Fruit fly (Drosophila melanogaster) whole organism, prepupa: Measurements from ENCODE around the gene CG31064.

ENCODE experiments used
- Blimp-1 ChIP-seq: fragments of 200-800 bp; sonication (Bioruptor generic); optimal IDR thresholded peaks from 3 replicates; lab custom pipeline; 2017; ENCODE audit warnings: missing biosample characterization, missing genetic modification characterization, mild to moderate bottlenecking, moderate library complexity, missing genetic modification reagents
- CG1621 ChIP-seq: fragments of 200-800 bp; sonication (Bioruptor generic); optimal IDR thresholded peaks from 3 replicates; lab custom pipeline; 2018; ENCODE audit warnings: missing biosample characterization, mild to moderate bottlenecking, missing genetic modification characterization
- CG4318 ChIP-seq: fragments of 200-800 bp; sonication (Bioruptor generic); optimal IDR thresholded peaks from 3 replicates; lab custom pipeline; 2017; ENCODE audit warnings: missing biosample characterization, mild to moderate bottlenecking, missing genetic modification characterization
- CG6792 ChIP-seq: fragments of 200-800 bp; sonication (Bioruptor generic); optimal IDR thresholded peaks from 3 replicates; lab custom pipeline; 2016; ENCODE audit warnings: missing biosample characterization, missing genetic modification characterization
- CG8119 ChIP-seq: fragments of 200-800 bp; sonication (Bioruptor generic); IDR thresholded peaks from 3 replicates; pipeline ENCODE4 v1.3.6; 2022; ENCODE audit warnings: missing biosample characterization, missing genetic modification characterization
- Eip75B ChIP-seq: fragments of 200-800 bp; sonication (Bioruptor generic); optimal IDR thresholded peaks from 3 replicates; lab custom pipeline; 2016; ENCODE audit warnings: missing biosample characterization, missing genetic modification characterization
- Eip78C ChIP-seq: fragments of 200-800 bp; sonication (Bioruptor generic); peaks from one replicate; lab custom pipeline; 2016; ENCODE audit warnings: missing biosample characterization, missing genetic modification characterization
- Hr39 ChIP-seq: fragments of 200-800 bp; sonication (Bioruptor generic); optimal IDR thresholded peaks from 2 replicates; lab custom pipeline; 2016; ENCODE audit warnings: missing biosample characterization, missing genetic modification characterization
- esn ChIP-seq: fragments of 200-800 bp; sonication (Bioruptor generic); optimal IDR thresholded peaks from 2 replicates; lab custom pipeline; 2016; ENCODE audit warnings: missing biosample characterization, mild to moderate bottlenecking, missing genetic modification characterization, moderate library complexity
- fd85E ChIP-seq: fragments of 200-800 bp; sonication (Bioruptor generic); optimal IDR thresholded peaks from 3 replicates; lab custom pipeline; 2016; ENCODE audit warnings: missing biosample characterization, missing genetic modification characterization
- topi ChIP-seq: fragments of 200-800 bp; sonication (Bioruptor generic); optimal IDR thresholded peaks from 3 replicates; lab custom pipeline; 2016; ENCODE audit warnings: missing biosample characterization, missing genetic modification characterization
- vri ChIP-seq: fragments of 200-800 bp; sonication (Bioruptor generic); optimal IDR thresholded peaks from 3 replicates; lab custom pipeline; 2016; ENCODE audit warnings: missing biosample characterization, mild to moderate bottlenecking, missing genetic modification characterization

- TF ChIP-seq fd85E (GFP tag; lab: Kevin White, UChicago), result no peak
- TF ChIP-seq Eip75B (GFP tag; lab: Kevin White, UChicago), result no peak
- no peak for TF ChIP-seq esn (GFP tag; lab: Kevin White, UChicago)
- no peak for TF ChIP-seq CG8119 (GFP tag; lab: Robert Waterston, UW)
- TF ChIP-seq topi (GFP tag; lab: Kevin White, UChicago), result no peak
- TF ChIP-seq CG6792 (GFP tag; lab: Kevin White, UChicago), result no peak
- TF ChIP-seq vri (GFP tag; lab: Kevin White, UChicago), result no peak
- TF ChIP-seq Blimp-1, result no peak
- TF ChIP-seq Eip78C (GFP tag; lab: Kevin White, UChicago), result no peak
- no peak for TF ChIP-seq Hr39 (GFP tag; lab: Kevin White, UChicago)
- TF ChIP-seq CG1621 (tag; lab: Kevin White, UChicago), result no peak
- no peak for TF ChIP-seq CG4318 (GFP tag; lab: Kevin White, UChicago)
Measured at dm6 chr3R:27218814-27219213, 20.1 kb downstream of the CG31064 start.
